Worm (Caenorhabditis elegans) whole organism, midembryonic: ENCODE results near the gene ulp-1.

Experiments
- T22C8.4 ChIP-seq: fragments of 200-800 bp; sonication (Bioruptor generic); IDR thresholded peaks from 2 replicates; pipeline ENCODE4 v1.3.6; 2022; ENCODE audit warnings: missing genetic modification characterization, missing compliant biosample characterization
- cog-1 ChIP-seq: sonication (generic microtip); optimal IDR thresholded peaks from 2 replicates; lab custom pipeline; 2016; ENCODE audit warnings: missing genetic modification characterization, missing compliant biosample characterization
- flt-1 ChIP-seq: fragments of 200-800 bp; sonication (Bioruptor generic); IDR thresholded peaks from 2 replicates; pipeline ENCODE4 v1.3.6; 2022; ENCODE audit warnings: missing genetic modification characterization, missing compliant biosample characterization
- klf-2 ChIP-seq: fragments of 200-800 bp; sonication (Bioruptor generic); conservative IDR thresholded peaks from 2 replicates; pipeline ENCODE4 v1.3.6; 2022; ENCODE audit warnings: missing genetic modification reagents, missing genetic modification characterization, missing compliant biosample characterization
- med-1 ChIP-seq: sonication (generic microtip); optimal IDR thresholded peaks from 2 replicates; lab custom pipeline; 2017; ENCODE audit warnings: missing genetic modification characterization, mild to moderate bottlenecking, missing compliant biosample characterization, antibody characterized with exemption, missing genetic modification reagents; ENCODE audit not compliant: insufficient read depth
- ref-1 ChIP-seq: fragments of 200-800 bp; sonication (Bioruptor generic); conservative IDR thresholded peaks from 2 replicates; pipeline ENCODE4 v1.3.6; 2022; ENCODE audit warnings: missing genetic modification reagents, missing genetic modification characterization, missing compliant biosample characterization
- tab-1 ChIP-seq: fragments of 200-800 bp; sonication (Bioruptor generic); IDR thresholded peaks from 2 replicates; pipeline ENCODE4 v1.3.6; 2022; ENCODE audit warnings: missing genetic modification characterization, missing compliant biosample characterization
- ztf-23 ChIP-seq: fragments of 200-800 bp; sonication (Bioruptor generic); IDR thresholded peaks from 2 replicates; pipeline ENCODE4 v1.3.6; 2022; ENCODE audit warnings: missing genetic modification reagents, missing genetic modification characterization, missing compliant biosample characterization
- ztf-29 ChIP-seq: fragments of 200-800 bp; sonication (Bioruptor generic); IDR thresholded peaks from 2 replicates; pipeline ENCODE4 v1.3.6; 2022; ENCODE audit warnings: missing genetic modification reagents, missing genetic modification characterization, missing compliant biosample characterization

ulp-1 gene

DNA sequence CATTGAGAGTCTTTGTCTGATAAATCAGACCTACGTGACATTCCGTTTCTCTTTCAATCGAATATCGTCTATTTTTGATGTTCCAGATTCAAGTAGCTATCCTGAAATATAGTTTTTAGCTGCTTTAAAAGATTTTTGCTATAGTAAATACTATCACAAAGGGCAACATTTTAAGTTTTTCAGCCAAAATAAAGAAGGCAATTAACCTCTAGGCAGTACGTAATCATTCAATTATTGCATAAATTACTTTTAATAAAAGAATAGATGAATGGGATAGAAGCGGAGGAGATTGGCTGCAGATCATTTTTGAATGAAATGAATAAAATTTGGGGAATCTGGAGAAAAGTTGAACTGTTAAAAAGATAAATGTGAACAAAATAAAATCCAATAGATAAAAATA is at the start of gene ulp-1:
Gene ulp-1, minus strand, starts transcription at position 101 of the 400 bp plus-strand sequence.
- TF ChIP-seq T22C8.4 (no peak), cog-1 (tag; lab: Kevin White, UChicago) (no peak), flt-1 (no peak), ref-1 (GFP tag; lab: Robert Waterston, UW) (no peak), med-1 (GFP tag; lab: Kevin White, UChicago) (no peak), ztf-23 (GFP tag; lab: Robert Waterston, UW) (no peak), tab-1 (GFP tag; lab: Robert Waterston, UW) (no peak), ztf-29 (GFP tag; lab: Robert Waterston, UW) (no peak), klf-2 (GFP tag; lab: Robert Waterston, UW) (no peak)

DNA sequence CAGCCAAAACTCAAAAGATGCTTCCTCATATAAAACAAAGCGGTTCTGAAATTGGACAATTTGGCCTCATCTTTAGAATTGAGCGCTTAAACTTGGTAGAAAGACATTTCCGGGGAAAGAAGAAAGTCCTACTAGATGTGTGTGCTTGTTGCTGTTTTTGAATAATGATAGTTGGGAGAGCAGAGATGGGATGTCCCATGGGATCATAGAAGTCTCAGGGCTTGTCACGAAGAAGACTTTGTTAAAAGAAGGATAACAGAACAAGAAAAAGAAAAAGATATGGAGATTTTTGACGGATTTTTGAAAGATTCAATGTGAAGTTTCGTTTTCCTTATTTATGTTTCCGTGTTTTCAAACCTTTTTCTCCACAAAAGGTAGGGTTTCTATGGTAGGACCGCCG is 49.1 kb upstream of the ulp-1 start, which contains the start of gene ZC155.2:
Gene ZC155.2, plus strand, starts transcription at position 301 of the 400 bp plus-strand sequence.
- no peak for TF ChIP-seq ztf-23 (GFP tag; lab: Robert Waterston, UW)
- no peak for TF ChIP-seq ztf-29 (GFP tag; lab: Robert Waterston, UW)
- no peak for TF ChIP-seq flt-1
- TF ChIP-seq med-1 (GFP tag; lab: Kevin White, UChicago) = no peak
- TF ChIP-seq T22C8.4 = no peak
- TF ChIP-seq klf-2 (GFP tag; lab: Robert Waterston, UW) = no peak
- TF ChIP-seq ref-1 (GFP tag; lab: Robert Waterston, UW) = no peak
- TF ChIP-seq tab-1 (GFP tag; lab: Robert Waterston, UW) = no peak
- no peak for TF ChIP-seq cog-1 (tag; lab: Kevin White, UChicago)

DNA sequence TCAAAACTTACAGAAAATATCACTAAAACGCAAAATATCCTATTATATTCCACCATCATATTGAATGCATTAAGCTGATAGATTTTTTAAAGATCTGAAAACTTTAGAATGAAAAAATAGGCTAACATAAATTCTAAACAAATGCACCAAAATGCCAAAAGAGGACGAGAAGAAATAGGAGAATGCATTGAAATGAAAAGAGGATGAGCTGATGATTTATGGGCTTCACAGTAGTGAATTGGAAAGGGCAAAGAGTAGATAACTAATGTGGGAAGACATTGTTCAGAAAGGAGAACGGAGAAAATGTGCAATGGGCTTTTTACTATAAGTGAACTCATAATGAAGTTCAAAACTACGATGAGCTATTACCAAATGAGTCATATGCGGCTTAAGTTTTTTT is 47.9 kb upstream of the ulp-1 start, which contains the start of gene cutl-19:
Gene cutl-19, minus strand, starts transcription at position 101 of the 400 bp plus-strand sequence.
- no peak for TF ChIP-seq ztf-23 (GFP tag; lab: Robert Waterston, UW)
- TF ChIP-seq flt-1 = no peak

DNA sequence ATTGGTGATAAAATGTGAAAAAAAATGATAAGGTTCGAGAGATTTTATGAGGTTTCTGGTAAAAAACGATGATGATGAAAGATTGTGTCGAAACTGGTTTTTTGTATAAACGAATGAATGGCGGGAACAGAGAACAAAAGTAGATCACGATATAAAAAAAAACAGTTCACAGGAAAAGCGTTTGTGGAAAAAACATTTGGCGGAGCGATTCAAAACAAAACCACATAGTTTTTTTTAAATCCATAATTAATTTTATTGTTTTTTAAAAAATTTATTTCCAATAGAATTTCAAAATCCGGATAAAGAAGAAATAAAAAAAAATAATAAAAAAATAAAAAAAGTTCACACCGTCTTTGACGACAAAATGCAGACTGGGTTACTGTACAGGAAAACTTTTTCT is 45.8 kb upstream of the ulp-1 start, which contains the start of gene ZC155.4:
Gene ZC155.4, minus strand, starts transcription at position 101 of the 400 bp plus-strand sequence.
- TF ChIP-seq cog-1 (tag; lab: Kevin White, UChicago) (no peak), ref-1 (GFP tag; lab: Robert Waterston, UW) (no peak), med-1 (GFP tag; lab: Kevin White, UChicago) (no peak), T22C8.4 (no peak), ztf-29 (GFP tag; lab: Robert Waterston, UW) (no peak), tab-1 (GFP tag; lab: Robert Waterston, UW) (no peak), klf-2 (GFP tag; lab: Robert Waterston, UW) (no peak), flt-1 (no peak), ztf-23 (GFP tag; lab: Robert Waterston, UW) (no peak)

DNA sequence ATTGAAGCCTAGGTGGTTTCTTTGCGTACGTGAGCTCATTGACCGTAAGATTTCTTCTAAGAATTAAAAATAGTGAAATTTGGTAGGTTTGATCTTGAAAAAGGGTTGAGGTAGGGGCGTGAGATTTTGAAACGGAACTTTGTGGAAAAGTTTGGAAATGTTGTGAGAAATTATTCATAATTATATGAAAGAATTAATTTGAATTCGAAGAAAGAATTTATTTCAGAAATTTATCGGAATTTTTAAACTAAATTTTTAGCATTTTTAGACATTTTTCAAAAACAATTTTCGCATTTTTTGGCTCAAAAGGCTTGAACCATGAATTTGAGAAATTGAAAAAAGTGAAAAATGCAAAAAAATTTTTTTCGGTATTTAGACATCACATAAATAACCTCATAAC is 44.6 kb upstream of the ulp-1 start:
- TF ChIP-seq med-1 (GFP tag; lab: Kevin White, UChicago) (no peak), ref-1 (GFP tag; lab: Robert Waterston, UW) (no peak)

DNA sequence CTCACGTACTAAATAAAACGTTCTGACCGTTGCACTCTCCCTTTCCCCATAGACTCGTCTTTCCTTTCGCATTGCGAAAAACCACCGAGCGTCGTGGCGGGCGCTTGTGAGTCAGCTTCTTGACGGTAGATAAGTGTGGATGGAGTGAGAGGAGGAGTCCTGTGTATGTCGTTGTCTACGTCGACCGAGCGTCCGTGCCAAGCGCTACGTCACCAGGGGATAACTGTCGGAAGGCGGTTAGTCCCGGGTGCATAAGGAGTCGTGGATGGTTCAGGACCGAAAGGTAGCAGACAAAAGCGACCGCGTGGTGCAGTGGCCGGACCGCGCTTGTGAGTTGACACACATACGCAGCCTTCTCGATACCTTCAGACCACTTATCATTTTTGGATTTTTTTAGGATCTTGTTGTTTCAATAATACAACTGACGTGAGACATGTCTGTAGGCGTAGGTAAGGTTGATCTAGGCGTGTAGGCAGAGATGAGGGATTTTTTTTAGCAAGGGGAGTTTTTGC is 41.6 kb upstream of the ulp-1 start:
- TF ChIP-seq ztf-29 (GFP tag; lab: Robert Waterston, UW) = peak; percentile 42; the same call in 1 of the 2 replicates
- peak; percentile 80; the same call in 1 of the 2 replicates for TF ChIP-seq flt-1
- peak; percentile 78 for TF ChIP-seq ztf-23 (GFP tag; lab: Robert Waterston, UW)
- peak; percentile 12 for TF ChIP-seq med-1 (GFP tag; lab: Kevin White, UChicago)
- TF ChIP-seq klf-2 (GFP tag; lab: Robert Waterston, UW) = peak; percentile 75
- TF ChIP-seq ref-1 (GFP tag; lab: Robert Waterston, UW) = peak; percentile 65; the same call in 1 of the 2 replicates
- peak; percentile 88 for TF ChIP-seq tab-1 (GFP tag; lab: Robert Waterston, UW)

DNA sequence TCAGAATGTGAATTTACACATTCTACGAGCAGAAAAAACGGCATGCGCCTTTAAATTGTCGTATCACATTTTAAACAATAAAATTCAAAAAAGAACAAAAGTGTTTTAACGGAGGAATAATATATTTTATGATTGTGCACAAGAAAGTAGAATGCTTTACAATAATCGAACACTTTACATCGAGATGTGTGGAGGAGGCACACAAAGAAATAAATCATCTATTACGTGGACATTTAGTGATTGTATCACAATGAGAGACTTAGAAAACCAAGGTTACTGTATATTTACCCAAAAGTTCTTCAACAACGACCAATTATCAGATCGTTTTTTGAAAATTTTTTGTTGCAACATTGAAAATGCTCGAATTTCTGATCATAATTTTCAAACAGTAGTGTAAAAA is 40.7 kb upstream of the ulp-1 start:
- TF ChIP-seq T22C8.4 = no peak
- TF ChIP-seq med-1 (GFP tag; lab: Kevin White, UChicago) = no peak
- TF ChIP-seq ref-1 (GFP tag; lab: Robert Waterston, UW) = no peak
- no peak for TF ChIP-seq tab-1 (GFP tag; lab: Robert Waterston, UW)
- no peak for TF ChIP-seq cog-1 (tag; lab: Kevin White, UChicago)
- TF ChIP-seq flt-1 = no peak
- no peak for TF ChIP-seq klf-2 (GFP tag; lab: Robert Waterston, UW)
- no peak for TF ChIP-seq ztf-23 (GFP tag; lab: Robert Waterston, UW)
- no peak for TF ChIP-seq ztf-29 (GFP tag; lab: Robert Waterston, UW)

DNA sequence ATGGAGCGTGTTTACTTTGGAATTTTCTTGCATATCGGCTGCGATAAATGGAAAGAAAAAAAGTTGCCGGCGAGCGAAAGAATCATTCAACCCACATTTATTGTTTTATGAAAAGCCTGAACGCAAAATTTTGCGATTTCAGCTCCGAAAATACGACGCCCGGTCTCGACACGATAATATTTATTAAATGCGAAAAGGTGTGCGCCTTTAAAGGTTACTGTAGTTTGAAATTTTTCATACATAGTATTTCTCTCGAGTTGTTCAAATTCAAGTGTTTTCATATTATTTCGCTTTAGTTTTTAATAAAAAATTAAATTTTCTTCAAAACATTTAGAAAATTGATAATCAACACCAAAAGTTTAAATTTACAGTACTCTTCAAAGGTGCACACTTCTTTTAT is 39.4 kb upstream of the ulp-1 start, which contains the start of gene syx-16:
Gene syx-16, minus strand, starts transcription at position 118 of the 400 bp plus-strand sequence.
- TF ChIP-seq T22C8.4 (no peak), ztf-23 (GFP tag; lab: Robert Waterston, UW) (no peak), med-1 (GFP tag; lab: Kevin White, UChicago) (no peak), cog-1 (tag; lab: Kevin White, UChicago) (no peak)

DNA sequence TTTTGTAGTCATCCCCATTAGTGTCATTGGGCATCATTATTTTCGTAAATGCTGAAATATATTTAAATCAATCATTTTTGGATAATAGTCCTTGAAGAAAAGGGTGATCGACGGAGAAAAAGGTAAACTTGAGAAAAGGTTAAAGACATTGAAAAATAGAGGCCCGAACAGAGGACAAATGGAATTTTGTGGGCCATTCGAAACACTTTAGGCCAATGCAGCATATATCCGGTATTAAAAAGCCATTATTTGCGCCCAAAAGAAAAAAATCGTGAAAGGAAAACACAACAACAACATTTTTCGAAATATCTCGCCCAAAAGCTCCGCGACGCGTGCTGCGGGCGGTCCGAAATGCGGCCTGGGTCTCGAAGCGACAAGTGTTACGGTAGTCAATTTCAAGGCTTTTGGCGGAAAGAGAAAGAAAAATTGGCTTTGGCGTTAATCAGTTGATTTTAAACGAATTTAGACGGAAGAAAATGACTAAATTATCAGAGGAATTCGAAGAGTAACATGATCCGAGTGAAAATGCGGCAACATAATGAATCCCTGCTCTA is 37.3 kb upstream of the ulp-1 start, which contains the start of gene morc-1:
Gene morc-1, minus strand, starts transcription at position 51 of the 554 bp plus-strand sequence.
- TF ChIP-seq ref-1 (GFP tag; lab: Robert Waterston, UW) (no peak), tab-1 (GFP tag; lab: Robert Waterston, UW) (no peak), flt-1 (no peak), ztf-29 (GFP tag; lab: Robert Waterston, UW) (no peak), T22C8.4 (no peak), cog-1 (tag; lab: Kevin White, UChicago) (no peak), klf-2 (GFP tag; lab: Robert Waterston, UW) (no peak), med-1 (GFP tag; lab: Kevin White, UChicago) (no peak), ztf-23 (GFP tag; lab: Robert Waterston, UW) (no peak)
